Worm (Caenorhabditis elegans) whole organism, L3 larva: ENCODE measurements around the gene F22B8.3.

ENCODE experiments used
- fkh-10 ChIP-seq: sonication (generic microtip); optimal IDR thresholded peaks from 2 replicates; lab custom pipeline; 2017; ENCODE audit warnings: missing biosample characterization, missing genetic modification reagents, missing genetic modification characterization
- tbx-2 ChIP-seq: sonication (generic microtip); optimal IDR thresholded peaks from 2 replicates; lab custom pipeline; 2016; ENCODE audit warnings: mild to moderate bottlenecking, missing genetic modification characterization, missing compliant biosample characterization

DNA sequence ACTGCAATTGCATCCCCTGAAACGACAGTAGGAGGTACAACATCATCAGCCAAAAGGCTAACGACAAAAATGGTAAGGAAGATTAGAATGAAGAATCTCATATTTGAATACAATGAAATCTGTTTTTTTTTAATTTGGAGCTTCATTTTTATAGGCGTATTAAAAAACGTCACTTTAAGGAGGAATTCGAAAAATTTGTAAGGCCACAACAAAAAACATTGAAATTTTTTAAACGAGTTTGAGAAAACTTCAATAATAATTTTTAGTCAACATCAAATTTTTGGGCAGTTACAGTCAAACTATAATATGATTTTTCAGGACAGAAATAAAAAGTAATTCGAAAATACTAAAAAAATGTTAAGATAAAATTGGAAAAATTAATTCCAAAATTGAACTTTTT, 28.0 kb upstream of the F22B8.3 start, which contains the start of gene F14H3.14:
- TF ChIP-seq tbx-2 (tag; lab: Kevin White, UChicago) (no peak), fkh-10 (GFP tag; lab: Kevin White, UChicago) (no peak)
